Worm (Caenorhabditis elegans) whole organism, L2 larva: ENCODE measurements around the gene lin-3.

Experiments used
- C34F6.9 ChIP-seq: fragments of 150-350 bp; optimal IDR thresholded peaks from 2 replicates; lab custom pipeline; 2014; ENCODE audit warnings: missing biosample characterization, missing genetic modification characterization
- F13H6.1 ChIP-seq: sonication (generic microtip); optimal IDR thresholded peaks from 2 replicates; lab custom pipeline; 2016; ENCODE audit warnings: missing genetic modification characterization, missing compliant biosample characterization
- R02D3.7 ChIP-seq: fragments of 150-350 bp; optimal IDR thresholded peaks from 2 replicates; lab custom pipeline; 2014; ENCODE audit warnings: missing biosample characterization, missing genetic modification characterization
- Y55F3AM.14 ChIP-seq: fragments of 200-800 bp; sonication (Bioruptor generic); optimal IDR thresholded peaks from 2 replicates; lab custom pipeline; 2018; ENCODE audit warnings: mild to moderate bottlenecking, missing genetic modification characterization, missing compliant biosample characterization
- ZK546.5 ChIP-seq: sonication (generic microtip); optimal IDR thresholded peaks from 2 replicates; lab custom pipeline; 2017; ENCODE audit warnings: missing biosample characterization, missing genetic modification characterization
- alr-1 ChIP-seq: fragments of 150-350 bp; optimal IDR thresholded peaks from 2 replicates; lab custom pipeline; 2014; ENCODE audit warnings: missing biosample characterization, missing genetic modification characterization
- aly-2 ChIP-seq: fragments of 150-350 bp; optimal IDR thresholded peaks from 2 replicates; lab custom pipeline; 2014; ENCODE audit warnings: missing biosample characterization, missing genetic modification characterization
- ama-1 ChIP-seq: fragments of 150-350 bp; optimal IDR thresholded peaks from 2 replicates; lab custom pipeline; 2018; ENCODE audit warnings: inconsistent platforms
- blmp-1 ChIP-seq: sonication (generic microtip); optimal IDR thresholded peaks from 2 replicates; lab custom pipeline; 2017; ENCODE audit warnings: missing genetic modification characterization, mild to moderate bottlenecking, missing compliant biosample characterization, antibody characterized with exemption, moderate library complexity; ENCODE audit not compliant: insufficient read depth
- ceh-16 ChIP-seq: fragments of 150-350 bp; optimal IDR thresholded peaks from 2 replicates; lab custom pipeline; 2014; ENCODE audit warnings: missing biosample characterization, missing genetic modification characterization
- ceh-82 ChIP-seq: fragments of 150-350 bp; optimal IDR thresholded peaks from 2 replicates; lab custom pipeline; 2014; ENCODE audit warnings: missing biosample characterization, missing genetic modification characterization
- crh-2 ChIP-seq: sonication (generic microtip); optimal IDR thresholded peaks from 2 replicates; lab custom pipeline; 2017; ENCODE audit warnings: missing biosample characterization, missing genetic modification characterization
- dmd-4 ChIP-seq: sonication (generic microtip); optimal IDR thresholded peaks from 2 replicates; lab custom pipeline; 2017; ENCODE audit warnings: missing biosample characterization, missing genetic modification characterization
- egl-27 ChIP-seq: sonication (generic microtip); optimal IDR thresholded peaks from 3 replicates; lab custom pipeline; 2017; ENCODE audit warnings: missing biosample characterization, missing genetic modification reagents, missing genetic modification characterization
- elt-1 ChIP-seq: fragments of 150-350 bp; optimal IDR thresholded peaks from 2 replicates; lab custom pipeline; 2014; ENCODE audit warnings: missing biosample characterization, missing genetic modification characterization
- elt-3 ChIP-seq: sonication (generic microtip); optimal IDR thresholded peaks from 2 replicates; lab custom pipeline; 2017; ENCODE audit warnings: missing biosample characterization, missing genetic modification characterization
- fos-1 ChIP-seq: fragments of 150-350 bp; optimal IDR thresholded peaks from 2 replicates; lab custom pipeline; 2014; ENCODE audit warnings: missing biosample characterization, missing genetic modification characterization
- gmeb-1 ChIP-seq: fragments of 150-350 bp; optimal IDR thresholded peaks from 2 replicates; lab custom pipeline; 2014; ENCODE audit warnings: missing biosample characterization, missing genetic modification characterization
- lin-11 ChIP-seq: fragments of 150-350 bp; sonication (generic microtip); optimal IDR thresholded peaks from 2 replicates; lab custom pipeline; 2014; ENCODE audit warnings: missing biosample characterization, missing genetic modification characterization, inconsistent platforms, mixed read lengths
- lin-13 ChIP-seq: fragments of 150-350 bp; optimal IDR thresholded peaks from 2 replicates; lab custom pipeline; 2014; ENCODE audit warnings: missing biosample characterization, missing genetic modification reagents, missing genetic modification characterization
- lin-39 ChIP-seq: fragments of 150-350 bp; optimal IDR thresholded peaks from 2 replicates; lab custom pipeline; 2014; ENCODE audit warnings: missing biosample characterization, missing genetic modification reagents, missing genetic modification characterization
- lsy-2 ChIP-seq, 2 experiments: fragments of 150-350 bp in 1 of 2; sonication (generic microtip) in 1 of 2; optimal IDR thresholded peaks; 2 replicates each; lab custom pipeline; 2014 to 2017; ENCODE audit warnings: missing biosample characterization in 2 of 2, missing genetic modification characterization in 2 of 2
- mab-5 ChIP-seq: fragments of 150-350 bp; optimal IDR thresholded peaks from 2 replicates; lab custom pipeline; 2014; ENCODE audit warnings: missing biosample characterization, missing genetic modification characterization
- mbf-1 ChIP-seq: sonication (generic microtip); optimal IDR thresholded peaks from 2 replicates; lab custom pipeline; 2017; ENCODE audit warnings: missing biosample characterization, missing genetic modification characterization
- mdl-1 ChIP-seq, 2 experiments: fragments of 150-350 bp in 1 of 2; sonication (generic microtip) in 1 of 2; optimal IDR thresholded peaks; 2 replicates each; lab custom pipeline; 2017; ENCODE audit warnings: missing biosample characterization in 2 of 2, missing genetic modification characterization in 2 of 2
- nhr-10 ChIP-seq: sonication (generic microtip); optimal IDR thresholded peaks from 2 replicates; lab custom pipeline; 2017; ENCODE audit warnings: missing biosample characterization, missing genetic modification characterization
- nhr-11 ChIP-seq: fragments of 150-350 bp; optimal IDR thresholded peaks from 2 replicates; lab custom pipeline; 2014; ENCODE audit warnings: missing biosample characterization, missing genetic modification characterization
- nhr-12 ChIP-seq: fragments of 150-350 bp; optimal IDR thresholded peaks from 2 replicates; lab custom pipeline; 2014; ENCODE audit warnings: missing biosample characterization, missing genetic modification characterization
- nhr-129 ChIP-seq: fragments of 150-350 bp; optimal IDR thresholded peaks from 2 replicates; lab custom pipeline; 2014; ENCODE audit warnings: missing biosample characterization, missing genetic modification characterization
- nhr-21 ChIP-seq: fragments of 150-350 bp; optimal IDR thresholded peaks from 2 replicates; lab custom pipeline; 2014; ENCODE audit warnings: missing biosample characterization, missing genetic modification characterization
- nhr-23 ChIP-seq: fragments of 150-350 bp; optimal IDR thresholded peaks from 2 replicates; lab custom pipeline; 2014; ENCODE audit warnings: missing biosample characterization, missing genetic modification reagents, missing genetic modification characterization
- nhr-237 ChIP-seq: fragments of 150-350 bp; optimal IDR thresholded peaks from 2 replicates; lab custom pipeline; 2014; ENCODE audit warnings: missing biosample characterization, missing genetic modification characterization
- nhr-25 ChIP-seq: fragments of 150-350 bp; sonication (generic microtip); optimal IDR thresholded peaks from 3 replicates; lab custom pipeline; 2014; ENCODE audit warnings: missing biosample characterization, missing genetic modification characterization
- nhr-6 ChIP-seq: fragments of 150-350 bp; optimal IDR thresholded peaks from 2 replicates; lab custom pipeline; 2014; ENCODE audit warnings: missing biosample characterization, missing genetic modification characterization
- nhr-77 ChIP-seq: fragments of 150-350 bp; optimal IDR thresholded peaks from 2 replicates; lab custom pipeline; 2014; ENCODE audit warnings: missing biosample characterization, missing genetic modification characterization
- peb-1 ChIP-seq: fragments of 150-350 bp; optimal IDR thresholded peaks from 2 replicates; lab custom pipeline; 2014; ENCODE audit warnings: missing biosample characterization, missing genetic modification characterization
- sem-4 ChIP-seq: fragments of 150-350 bp; optimal IDR thresholded peaks from 2 replicates; lab custom pipeline; 2014; ENCODE audit warnings: missing biosample characterization, missing genetic modification reagents, missing genetic modification characterization
- skn-1 ChIP-seq: sonication (generic microtip); optimal IDR thresholded peaks from 2 replicates; lab custom pipeline; 2017; ENCODE audit warnings: missing biosample characterization, missing genetic modification characterization
- sma-3 ChIP-seq: sonication (generic microtip); optimal IDR thresholded peaks from 2 replicates; lab custom pipeline; 2016; ENCODE audit warnings: missing genetic modification reagents, missing genetic modification characterization, missing compliant biosample characterization
- sma-9 ChIP-seq, 2 experiments: fragments of 150-350 bp in 1 of 2; sonication (generic microtip) in 1 of 2; optimal IDR thresholded peaks; 2 replicates each; lab custom pipeline; 2014 to 2016; ENCODE audit warnings: missing genetic modification characterization in 2 of 2, mild to moderate bottlenecking in 1 of 2, missing biosample characterization in 1 of 2, missing compliant biosample characterization in 1 of 2, missing genetic modification reagents in 1 of 2, moderate library complexity in 1 of 2
- snpc-4 ChIP-seq: fragments of 150-350 bp; optimal IDR thresholded peaks from 2 replicates; lab custom pipeline; 2014; ENCODE audit warnings: missing biosample characterization, missing genetic modification characterization
- unc-39 ChIP-seq: fragments of 150-350 bp; optimal IDR thresholded peaks from 2 replicates; lab custom pipeline; 2014; ENCODE audit warnings: missing biosample characterization, missing genetic modification characterization
- unc-55 ChIP-seq: fragments of 150-350 bp; sonication (generic microtip); optimal IDR thresholded peaks from 3 replicates; lab custom pipeline; 2014; ENCODE audit warnings: missing biosample characterization, missing genetic modification reagents, missing genetic modification characterization
- unc-62 ChIP-seq: fragments of 150-350 bp; optimal IDR thresholded peaks from 2 replicates; lab custom pipeline; 2014; ENCODE audit warnings: missing biosample characterization, missing genetic modification reagents, missing genetic modification characterization
- zag-1 ChIP-seq: fragments of 150-350 bp; optimal IDR thresholded peaks from 2 replicates; lab custom pipeline; 2014; ENCODE audit warnings: missing biosample characterization, missing genetic modification characterization
- ztf-1 ChIP-seq: fragments of 200-800 bp; sonication (Bioruptor generic); conservative IDR thresholded peaks from 2 replicates; pipeline ENCODE4 v1.3.6; 2022; ENCODE audit warnings: missing genetic modification characterization, missing compliant biosample characterization
- ztf-11 ChIP-seq: sonication (generic microtip); optimal IDR thresholded peaks from 2 replicates; lab custom pipeline; 2017; ENCODE audit warnings: missing biosample characterization, missing genetic modification characterization
- ztf-4 ChIP-seq: fragments of 150-350 bp; optimal IDR thresholded peaks from 2 replicates; lab custom pipeline; 2014; ENCODE audit warnings: missing biosample characterization, missing genetic modification characterization

Gene lin-3

ce11 chrIV:11082789-11083235, 28.7 kb downstream of the lin-3 start:
- TF ChIP-seq skn-1 (tag; lab: Kevin White, UChicago) (peak; percentile 3), mab-5 (tag; lab: Kevin White, UChicago) (peak; percentile 93), blmp-1 (tag; lab: Kevin White, UChicago) (peak; percentile 92), sem-4 (tag; lab: Kevin White, UChicago) (peak; percentile 96), mdl-1 (tag; optimal IDR thresholded peaks at IDR 0.05; lab: Kevin White, UChicago) (peak; percentile 61 to 84), nhr-10 (tag; lab: Kevin White, UChicago) (no peak), ztf-1 (GFP tag; lab: Robert Waterston, UW) (no peak), egl-27 (peak; percentile 93), nhr-6 (tag; lab: Kevin White, UChicago) (peak; percentile 95), unc-62 (GFP tag; lab: Kevin White, UChicago) (peak; percentile 21), zag-1 (peak; percentile 99), C34F6.9 (peak; percentile 99), R02D3.7 (tag; lab: Kevin White, UChicago) (no peak), ztf-4 (tag; lab: Kevin White, UChicago) (peak; percentile 91), elt-3 (tag; lab: Kevin White, UChicago) (no peak), nhr-77 (no peak), sma-9 (GFP tag; optimal IDR thresholded peaks at IDR 0.05; lab: Kevin White, UChicago) (peak; percentile 92), sma-9 (tag; optimal IDR thresholded peaks at IDR 0.05; lab: Kevin White, UChicago) (no peak), sma-3 (peak; percentile 91), lsy-2 (tag; optimal IDR thresholded peaks at IDR 0.05; lab: Kevin White, UChicago) (peak; percentile 76 to 94), Y55F3AM.14 (GFP tag; lab: Kevin White, UChicago) (peak; percentile 83), crh-2 (peak; percentile 91), ceh-16 (no peak), ZK546.5 (tag; lab: Kevin White, UChicago) (peak; percentile 44), ztf-11 (tag; lab: Kevin White, UChicago) (no peak), F13H6.1 (peak; percentile 97), peb-1 (tag; lab: Kevin White, UChicago) (no peak), nhr-21 (peak; percentile 96), alr-1 (peak; percentile 62), nhr-11 (tag; lab: Kevin White, UChicago) (no peak), unc-55 (GFP tag; lab: Kevin White, UChicago) (peak; percentile 94), gmeb-1 (tag; lab: Kevin White, UChicago) (peak; percentile 64), nhr-129 (peak; percentile 98), lin-11 (tag; lab: Kevin White, UChicago) (peak; percentile 94), elt-1 (tag; lab: Kevin White, UChicago) (no peak), mbf-1 (tag; lab: Kevin White, UChicago) (no peak), nhr-25 (peak; percentile 94), unc-39 (tag; lab: Kevin White, UChicago) (peak; percentile 27), nhr-12 (tag; lab: Kevin White, UChicago) (no peak), fos-1 (tag; lab: Kevin White, UChicago) (peak; percentile 85), snpc-4 (tag; lab: Kevin White, UChicago) (peak; percentile 62), lin-13 (GFP tag; lab: Kevin White, UChicago) (peak; percentile 86), nhr-237 (no peak), ama-1 (lab: Kevin White, UChicago) (peak; percentile 90), dmd-4 (tag; lab: Kevin White, UChicago) (no peak), aly-2 (tag; lab: Kevin White, UChicago) (no peak), lin-39 (tag; lab: Kevin White, UChicago) (peak; percentile 25), nhr-23 (peak; percentile 42), ceh-82 (tag; lab: Kevin White, UChicago) (peak; percentile 60)
